Fruit fly (Drosophila melanogaster) whole organism, prepupa: ENCODE results near the gene CG31415.

Experiments
- CG10669 ChIP-seq: fragments of 200-800 bp; sonication (Bioruptor generic); optimal IDR thresholded peaks from 3 replicates; lab custom pipeline; 2018; ENCODE audit warnings: missing biosample characterization, mild to moderate bottlenecking, missing genetic modification characterization, moderate library complexity
- CG11762 ChIP-seq: fragments of 200-800 bp; sonication (Bioruptor generic); optimal IDR thresholded peaks from 3 replicates; lab custom pipeline; 2016; ENCODE audit warnings: missing biosample characterization, missing genetic modification characterization; ENCODE audit not compliant: insufficient read depth
- CG11902 ChIP-seq: fragments of 200-800 bp; sonication (Bioruptor generic); optimal IDR thresholded peaks from 3 replicates; lab custom pipeline; 2016; ENCODE audit warnings: missing biosample characterization, missing genetic modification characterization
- CG15336 ChIP-seq: fragments of 200-800 bp; sonication (Bioruptor generic); IDR thresholded peaks from 2 replicates; pipeline ENCODE4 v1.3.6; 2022; ENCODE audit warnings: missing biosample characterization, missing genetic modification characterization
- CG1621 ChIP-seq: fragments of 200-800 bp; sonication (Bioruptor generic); optimal IDR thresholded peaks from 3 replicates; lab custom pipeline; 2018; ENCODE audit warnings: missing biosample characterization, mild to moderate bottlenecking, missing genetic modification characterization
- CG3032 ChIP-seq: fragments of 200-800 bp; optimal IDR thresholded peaks from 2 replicates; lab custom pipeline; 2019; ENCODE audit warnings: missing biosample characterization, mild to moderate bottlenecking, missing genetic modification characterization, moderate library complexity
- CG31627 ChIP-seq: fragments of 200-800 bp; sonication (Bioruptor generic); optimal IDR thresholded peaks from 3 replicates; lab custom pipeline; 2016; ENCODE audit warnings: missing biosample characterization, missing genetic modification characterization
- CG32006 ChIP-seq: fragments of 200-800 bp; sonication (Bioruptor generic); optimal IDR thresholded peaks from 3 replicates; lab custom pipeline; 2017; ENCODE audit warnings: missing biosample characterization, mild to moderate bottlenecking, missing genetic modification characterization
- CG3919 ChIP-seq: fragments of 200-800 bp; sonication (Bioruptor generic); optimal IDR thresholded peaks from 3 replicates; lab custom pipeline; 2016; ENCODE audit warnings: missing biosample characterization, missing genetic modification characterization
- CG4318 ChIP-seq: fragments of 200-800 bp; sonication (Bioruptor generic); optimal IDR thresholded peaks from 3 replicates; lab custom pipeline; 2017; ENCODE audit warnings: missing biosample characterization, mild to moderate bottlenecking, missing genetic modification characterization
- CG6163 ChIP-seq: fragments of 200-800 bp; sonication (Bioruptor generic); IDR thresholded peaks from 3 replicates; pipeline ENCODE4 v1.3.6; 2022; ENCODE audit warnings: missing biosample characterization, missing genetic modification characterization
- CG6276 ChIP-seq: fragments of 200-800 bp; sonication (Bioruptor generic); optimal IDR thresholded peaks from 2 replicates; lab custom pipeline; 2017; ENCODE audit warnings: missing biosample characterization, mild to moderate bottlenecking, missing genetic modification characterization
- CG6792 ChIP-seq: fragments of 200-800 bp; sonication (Bioruptor generic); optimal IDR thresholded peaks from 3 replicates; lab custom pipeline; 2016; ENCODE audit warnings: missing biosample characterization, missing genetic modification characterization
- CG6808 ChIP-seq: fragments of 200-800 bp; sonication (Bioruptor generic); optimal IDR thresholded peaks from 3 replicates; lab custom pipeline; 2017; ENCODE audit warnings: missing biosample characterization, missing genetic modification characterization, mild to moderate bottlenecking, moderate library complexity, missing genetic modification reagents
- CG6854 ChIP-seq: fragments of 200-800 bp; sonication (Bioruptor generic); optimal IDR thresholded peaks from 2 replicates; lab custom pipeline; 2017; ENCODE audit warnings: missing biosample characterization, mild to moderate bottlenecking, missing genetic modification characterization
- CG7368 ChIP-seq: fragments of 200-800 bp; sonication (Bioruptor generic); optimal IDR thresholded peaks from 3 replicates; lab custom pipeline; 2016; ENCODE audit warnings: missing biosample characterization, missing genetic modification characterization
- CG8119 ChIP-seq: fragments of 200-800 bp; sonication (Bioruptor generic); IDR thresholded peaks from 3 replicates; pipeline ENCODE4 v1.3.6; 2022; ENCODE audit warnings: missing biosample characterization, missing genetic modification characterization
- CG8319 ChIP-seq: fragments of 200-800 bp; sonication (Bioruptor generic); optimal IDR thresholded peaks from 3 replicates; lab custom pipeline; 2016; ENCODE audit warnings: missing biosample characterization, missing genetic modification characterization
- CG8632 ChIP-seq: fragments of 200-800 bp; sonication (Bioruptor generic); optimal IDR thresholded peaks from 3 replicates; lab custom pipeline; 2016; ENCODE audit warnings: missing biosample characterization, missing genetic modification characterization
- CG9139 ChIP-seq: fragments of 200-800 bp; sonication (Bioruptor generic); optimal IDR thresholded peaks from 3 replicates; lab custom pipeline; 2017; ENCODE audit warnings: missing biosample characterization, mild to moderate bottlenecking, missing genetic modification characterization
- Eip78C ChIP-seq: fragments of 200-800 bp; sonication (Bioruptor generic); peaks from one replicate; lab custom pipeline; 2016; ENCODE audit warnings: missing biosample characterization, missing genetic modification characterization
- Ets96B ChIP-seq: fragments of 200-800 bp; optimal IDR thresholded peaks from 2 replicates; lab custom pipeline; 2019; ENCODE audit warnings: missing biosample characterization, mild to moderate bottlenecking, missing genetic modification characterization, moderate library complexity
- Hr38 ChIP-seq: sonication (Bioruptor generic); optimal IDR thresholded peaks from 2 replicates; lab custom pipeline; 2016; ENCODE audit warnings: missing biosample characterization, missing genetic modification characterization
- Lpt ChIP-seq: fragments of 200-800 bp; sonication (Bioruptor generic); optimal IDR thresholded peaks from 3 replicates; lab custom pipeline; 2016; ENCODE audit warnings: missing biosample characterization, missing genetic modification characterization
- Met ChIP-seq: fragments of 200-800 bp; sonication (Bioruptor generic); optimal IDR thresholded peaks from 3 replicates; lab custom pipeline; 2016; ENCODE audit warnings: missing biosample characterization, missing genetic modification characterization
- OdsH ChIP-seq: fragments of 200-800 bp; sonication (Bioruptor generic); optimal IDR thresholded peaks from 3 replicates; lab custom pipeline; 2016; ENCODE audit warnings: missing biosample characterization, missing genetic modification characterization
- Sox102F ChIP-seq: fragments of 200-800 bp; sonication (Bioruptor generic); optimal IDR thresholded peaks from 2 replicates; lab custom pipeline; 2016; ENCODE audit warnings: missing biosample characterization, mild to moderate bottlenecking, missing genetic modification characterization
- Sox14 ChIP-seq: fragments of 200-800 bp; sonication (Bioruptor generic); optimal IDR thresholded peaks from 3 replicates; lab custom pipeline; 2016; ENCODE audit warnings: missing biosample characterization, missing genetic modification characterization
- Sox15 ChIP-seq: fragments of 200-800 bp; sonication (Bioruptor generic); optimal IDR thresholded peaks from 3 replicates; lab custom pipeline; 2016; ENCODE audit warnings: missing biosample characterization, missing genetic modification characterization
- achi ChIP-seq: fragments of 200-800 bp; sonication (Bioruptor generic); optimal IDR thresholded peaks from 3 replicates; lab custom pipeline; 2016; ENCODE audit warnings: missing biosample characterization, missing genetic modification characterization
- acj6 ChIP-seq: fragments of 200-800 bp; sonication (Bioruptor generic); optimal IDR thresholded peaks from 3 replicates; lab custom pipeline; 2016; ENCODE audit warnings: missing biosample characterization, missing genetic modification characterization
- dsx ChIP-seq: fragments of 200-800 bp; optimal IDR thresholded peaks from 3 replicates; lab custom pipeline; 2019; ENCODE audit warnings: missing biosample characterization, mild to moderate bottlenecking, missing genetic modification characterization, moderate library complexity; ENCODE audit not compliant: poor library complexity, severe bottlenecking
- eg ChIP-seq: fragments of 200-800 bp; sonication (Bioruptor generic); IDR thresholded peaks from 3 replicates; pipeline ENCODE4 v1.3.6; 2022; ENCODE audit warnings: missing biosample characterization, missing genetic modification characterization
- fd59A ChIP-seq: fragments of 200-800 bp; sonication (Bioruptor generic); optimal IDR thresholded peaks from 2 replicates; lab custom pipeline; 2017; ENCODE audit warnings: missing biosample characterization, mild to moderate bottlenecking, missing genetic modification characterization, missing genetic modification reagents
- fd85E ChIP-seq: fragments of 200-800 bp; sonication (Bioruptor generic); optimal IDR thresholded peaks from 3 replicates; lab custom pipeline; 2016; ENCODE audit warnings: missing biosample characterization, missing genetic modification characterization
- fkh ChIP-seq: fragments of 200-800 bp; sonication (Bioruptor generic); optimal IDR thresholded peaks from 3 replicates; lab custom pipeline; 2017; ENCODE audit warnings: missing biosample characterization, mild to moderate bottlenecking, missing genetic modification characterization, moderate library complexity
- lz ChIP-seq: fragments of 200-800 bp; sonication (Bioruptor generic); optimal IDR thresholded peaks from 3 replicates; lab custom pipeline; 2016; ENCODE audit warnings: missing biosample characterization, missing genetic modification characterization
- net ChIP-seq: fragments of 200-800 bp; sonication (Bioruptor generic); optimal IDR thresholded peaks from 3 replicates; lab custom pipeline; 2016; ENCODE audit warnings: missing biosample characterization, missing genetic modification characterization
- pdm3 ChIP-seq: fragments of 200-800 bp; sonication (Bioruptor generic); optimal IDR thresholded peaks from 3 replicates; lab custom pipeline; 2016; ENCODE audit warnings: missing biosample characterization, missing genetic modification characterization
- salr ChIP-seq, 2 experiments: fragments of 200-800 bp; sonication (Bioruptor generic); optimal IDR thresholded peaks; 3 replicates each; lab custom pipeline; 2016 to 2018; ENCODE audit warnings: missing biosample characterization in 2 of 2, missing genetic modification characterization in 2 of 2, mild to moderate bottlenecking in 1 of 2
- spab ChIP-seq: fragments of 200-800 bp; sonication (Bioruptor generic); optimal IDR thresholded peaks from 2 replicates; lab custom pipeline; 2017; ENCODE audit warnings: missing biosample characterization, mild to moderate bottlenecking, missing genetic modification characterization, missing genetic modification reagents
- svp ChIP-seq: fragments of 200-800 bp; sonication (Bioruptor generic); peaks from one replicate; lab custom pipeline; 2016; ENCODE audit warnings: missing biosample characterization, missing genetic modification characterization
- topi ChIP-seq: fragments of 200-800 bp; sonication (Bioruptor generic); optimal IDR thresholded peaks from 3 replicates; lab custom pipeline; 2016; ENCODE audit warnings: missing biosample characterization, missing genetic modification characterization
- vri ChIP-seq: fragments of 200-800 bp; sonication (Bioruptor generic); optimal IDR thresholded peaks from 3 replicates; lab custom pipeline; 2016; ENCODE audit warnings: missing biosample characterization, mild to moderate bottlenecking, missing genetic modification characterization

The CG31415 gene

dm6 chr3R:9762955-9763931, 19.9 kb downstream of the CG31415 start, which contains the start of the genes Snap24 and CG8478:
Gene Snap24, minus strand, starts transcription at chr3R:9763150.
Gene CG8478, plus strand, starts transcription at chr3R:9763650.
- TF ChIP-seq OdsH (GFP tag; lab: Kevin White, UChicago), result no peak
- TF ChIP-seq CG9139 (GFP tag; lab: Kevin White, UChicago), result no peak
- TF ChIP-seq Sox15, result no peak
- no peak for TF ChIP-seq CG6808 (GFP tag; lab: Kevin White, UChicago)
- TF ChIP-seq eg, result no peak
- no peak for TF ChIP-seq CG6276
- no peak for TF ChIP-seq CG32006 (GFP tag; lab: Kevin White, UChicago)
- TF ChIP-seq net, result no peak
- TF ChIP-seq CG3919 (GFP tag; lab: Kevin White, UChicago), result no peak
- TF ChIP-seq fkh (GFP tag; lab: Kevin White, UChicago), result no peak
- TF ChIP-seq fd59A (GFP tag; lab: Kevin White, UChicago), result no peak
- TF ChIP-seq achi (GFP tag; lab: Kevin White, UChicago), result no peak
- TF ChIP-seq CG8319 (GFP tag; lab: Kevin White, UChicago), result no peak
- TF ChIP-seq Sox102F (GFP tag; lab: Kevin White, UChicago), result no peak
- TF ChIP-seq CG10669, result no peak
- TF ChIP-seq dsx, result no peak
- peak; percentile 61 for TF ChIP-seq Eip78C (GFP tag; lab: Kevin White, UChicago)
- TF ChIP-seq CG4318 (GFP tag; lab: Kevin White, UChicago), result no peak
- TF ChIP-seq CG3032 (tag; lab: Kevin White, UChicago), result peak; percentile 13
- TF ChIP-seq CG11902 (GFP tag; lab: Kevin White, UChicago), result no peak
- no peak for TF ChIP-seq Met (GFP tag; lab: Kevin White, UChicago)
- TF ChIP-seq acj6 (GFP tag; lab: Kevin White, UChicago), result no peak
- TF ChIP-seq topi (GFP tag; lab: Kevin White, UChicago), result peak; percentile 44

DNA sequence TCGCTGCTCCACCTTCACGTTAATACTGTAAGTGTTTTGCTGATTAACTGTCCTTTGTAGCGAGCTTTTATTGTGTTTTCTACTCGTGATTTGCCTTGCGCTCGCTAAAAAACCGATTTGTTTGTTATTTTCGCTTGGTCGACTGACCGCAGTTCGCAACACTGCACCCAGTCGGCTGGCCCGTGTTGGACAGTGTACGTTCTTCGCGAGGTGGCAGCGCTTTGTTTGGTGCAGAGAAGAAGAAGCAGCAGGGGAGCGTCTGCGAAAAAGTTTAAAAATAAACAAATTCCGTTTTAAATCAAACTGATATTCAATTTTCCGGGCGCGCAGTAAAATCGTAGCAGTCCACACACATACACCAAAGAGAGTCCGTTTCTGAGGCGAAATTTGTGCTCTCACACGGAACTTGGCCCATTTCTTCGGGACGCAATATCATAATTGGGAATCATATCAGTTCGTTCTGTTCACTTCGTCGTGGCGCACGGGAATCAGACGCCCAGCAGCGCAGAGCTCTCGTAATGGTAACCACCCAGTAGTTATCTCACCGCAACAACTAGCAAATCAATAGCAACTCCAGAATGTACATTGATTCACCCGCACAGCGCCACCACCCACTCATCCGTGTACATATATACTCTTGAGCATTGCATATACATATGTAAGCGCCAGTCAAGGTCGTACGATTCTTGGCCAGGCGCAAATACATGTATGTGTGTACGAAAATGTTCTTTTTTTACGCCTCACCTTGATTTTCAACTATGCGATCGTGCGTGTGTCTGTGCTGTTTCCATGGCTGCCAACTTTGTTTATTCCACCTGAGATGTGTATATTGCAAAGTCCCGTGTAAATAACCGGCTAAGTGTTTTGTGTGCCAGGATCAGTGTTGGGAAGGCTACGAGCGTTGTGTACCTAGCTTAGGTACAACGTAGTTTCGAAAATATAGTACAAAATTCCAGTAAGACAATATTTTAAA, 24.6 kb downstream of the CG31415 start, which contains the start of gene Naa80:
Gene Naa80 (plus strand): TSS at position 215 of the 973 bp plus-strand sequence.
- no peak for TF ChIP-seq CG32006 (GFP tag; lab: Kevin White, UChicago)
- TF ChIP-seq Met (GFP tag; lab: Kevin White, UChicago), result no peak
- no peak for TF ChIP-seq Hr38 (GFP tag; lab: Kevin White, UChicago)
- TF ChIP-seq CG11902 (GFP tag; lab: Kevin White, UChicago), result peak; percentile 32
- peak; percentile 59 for TF ChIP-seq CG6792
- TF ChIP-seq spab (GFP tag; lab: Kevin White, UChicago), result peak; percentile 28
- no peak for TF ChIP-seq CG6276
- peak; percentile 83 for TF ChIP-seq Sox14 (GFP tag; lab: Kevin White, UChicago)
- no peak for TF ChIP-seq fd85E (GFP tag; lab: Kevin White, UChicago)
- TF ChIP-seq Ets96B (tag; lab: Kevin White, UChicago), result no peak
- TF ChIP-seq Sox102F (GFP tag; lab: Kevin White, UChicago), result no peak
- TF ChIP-seq lz (GFP tag; lab: Kevin White, UChicago), result peak; percentile 63
- peak; percentile 59; the same call in 2 of the 3 replicates for TF ChIP-seq CG6163 (GFP tag; lab: Robert Waterston, UW)
- peak; percentile 60 for TF ChIP-seq vri
- TF ChIP-seq svp, result no peak
- peak; percentile 89 for TF ChIP-seq Eip78C (GFP tag; lab: Kevin White, UChicago)
- TF ChIP-seq achi (GFP tag; lab: Kevin White, UChicago), result peak; percentile 48
- peak; percentile 83 for TF ChIP-seq CG1621 (tag; lab: Kevin White, UChicago)
- peak; percentile 40; the same call in 1 of the 2 replicates for TF ChIP-seq CG15336 (GFP tag; lab: Robert Waterston, UW)
- TF ChIP-seq Lpt (GFP tag; lab: Kevin White, UChicago), result peak; percentile 35
- TF ChIP-seq CG8119 (GFP tag; lab: Robert Waterston, UW), result no peak
- no peak for TF ChIP-seq pdm3
- TF ChIP-seq CG9139 (GFP tag; lab: Kevin White, UChicago), result no peak
- peak in 1 of 2 experiments; percentile 56 for TF ChIP-seq salr (GFP tag; optimal IDR thresholded peaks at IDR 0.05; lab: Kevin White, UChicago)
- peak; percentile 54 for TF ChIP-seq CG10669
- no peak for TF ChIP-seq CG6854 (GFP tag; lab: Kevin White, UChicago)
- TF ChIP-seq CG8632 (GFP tag; lab: Kevin White, UChicago), result peak; percentile 46
- no peak for TF ChIP-seq CG4318 (GFP tag; lab: Kevin White, UChicago)
- no peak for TF ChIP-seq CG11762 (GFP tag; lab: Kevin White, UChicago)
- peak; percentile 59 for TF ChIP-seq net
- TF ChIP-seq eg, result 0 out of 3 replicates have a peak, but pooled peaks have one; percentile 30
- peak; percentile 57 for TF ChIP-seq CG7368 (GFP tag; lab: Kevin White, UChicago)
- TF ChIP-seq CG31627 (GFP tag; lab: Kevin White, UChicago), result peak; percentile 79
